Fruit fly (Drosophila melanogaster) whole organism, embryonic: ENCODE measurements around the gene Lamtor1.

Source experiments
- Bteb2 ChIP-seq: fragments of 200-800 bp; sonication (Bioruptor generic); optimal IDR thresholded peaks from 2 replicates; lab custom pipeline; 2016; ENCODE audit warnings: missing biosample characterization, missing genetic modification characterization
- CG10321 ChIP-seq: fragments of 200-800 bp; sonication (Bioruptor generic); IDR thresholded peaks from 2 replicates; pipeline ENCODE4 v1.3.6; 2022; ENCODE audit warnings: missing biosample characterization, missing genetic modification characterization
- CG12104 ChIP-seq: fragments of 200-800 bp; sonication (Bioruptor generic); optimal IDR thresholded peaks from 3 replicates; lab custom pipeline; 2016; ENCODE audit warnings: missing biosample characterization, missing genetic modification characterization
- CG12659 ChIP-seq: fragments of 200-800 bp; sonication (Bioruptor generic); optimal IDR thresholded peaks from 3 replicates; lab custom pipeline; 2017; ENCODE audit warnings: mild to moderate bottlenecking, missing biosample characterization, missing genetic modification reagents, missing genetic modification characterization
- CG15269 ChIP-seq: fragments of 200-800 bp; sonication (Bioruptor generic); optimal IDR thresholded peaks from 2 replicates; lab custom pipeline; 2018; ENCODE audit warnings: missing biosample characterization, mild to moderate bottlenecking, missing genetic modification characterization, moderate library complexity
- CG17359 ChIP-seq: fragments of 200-800 bp; sonication (Bioruptor generic); optimal IDR thresholded peaks from 3 replicates; lab custom pipeline; 2018; ENCODE audit warnings: missing biosample characterization, mild to moderate bottlenecking, missing genetic modification characterization, moderate library complexity
- CG18599 ChIP-seq: fragments of 200-800 bp; sonication (Bioruptor generic); optimal IDR thresholded peaks from 3 replicates; lab custom pipeline; 2017; ENCODE audit warnings: missing biosample characterization, missing genetic modification characterization, mild to moderate bottlenecking, moderate library complexity, missing genetic modification reagents
- CG2116 ChIP-seq: fragments of 200-800 bp; sonication (Bioruptor generic); optimal IDR thresholded peaks from 3 replicates; lab custom pipeline; 2018; ENCODE audit warnings: missing biosample characterization, mild to moderate bottlenecking, missing genetic modification characterization
- CG31224 ChIP-seq: fragments of 200-800 bp; sonication (Bioruptor generic); IDR thresholded peaks from 2 replicates; pipeline ENCODE4 v1.3.6; 2022; ENCODE audit warnings: missing biosample characterization, missing genetic modification characterization
- CG4360 ChIP-seq: fragments of 200-800 bp; sonication (Bioruptor generic); IDR thresholded peaks from 2 replicates; pipeline ENCODE4 v1.3.6; 2022; ENCODE audit warnings: missing biosample characterization, missing genetic modification characterization
- CG4424 ChIP-seq: fragments of 200-800 bp; sonication (Bioruptor generic); optimal IDR thresholded peaks from 3 replicates; lab custom pipeline; 2016; ENCODE audit warnings: missing biosample characterization, missing genetic modification characterization
- CG5180 ChIP-seq: fragments of 200-800 bp; sonication (Bioruptor generic); optimal IDR thresholded peaks from 3 replicates; lab custom pipeline; 2017; ENCODE audit warnings: missing biosample characterization, missing genetic modification characterization, mild to moderate bottlenecking, moderate library complexity, missing genetic modification reagents
- CG9215 ChIP-seq: fragments of 200-800 bp; sonication (Bioruptor generic); IDR thresholded peaks from 2 replicates; pipeline ENCODE4 v1.3.6; 2022; ENCODE audit warnings: missing biosample characterization, missing genetic modification characterization
- CG9797 ChIP-seq: fragments of 200-800 bp; sonication (Bioruptor generic); optimal IDR thresholded peaks from 3 replicates; lab custom pipeline; 2018; ENCODE audit warnings: missing biosample characterization, mild to moderate bottlenecking, missing genetic modification characterization
- D ChIP-seq, 2 experiments: fragments of 200-800 bp in 1 of 2; fragments of >200 bp in 1 of 2; sonication (Bioruptor generic) in 1 of 2; optimal IDR thresholded peaks; 2 replicates in 1 of 2; 3 replicates in 1 of 2; lab custom pipeline; 2017; ENCODE audit warnings: mild to moderate bottlenecking in 1 of 2, missing biosample characterization in 1 of 2, missing genetic modification characterization in 1 of 2, missing genetic modification reagents in 1 of 2
- Dfd ChIP-seq, 2 experiments: fragments of >200 bp; optimal IDR thresholded peaks; 2 replicates each; lab custom pipeline; 2017; ENCODE audit warnings: missing biosample characterization in 2 of 2, missing genetic modification characterization in 2 of 2
- Dll ChIP-seq: fragments of 200-800 bp; sonication (Bioruptor generic); IDR thresholded peaks from 4 replicates; pipeline ENCODE4 v1.3.6; 2022; ENCODE audit warnings: missing biosample characterization, missing genetic modification characterization; ENCODE audit not compliant: partially characterized antibody
- Doc2 ChIP-seq: fragments of 200-800 bp; sonication (Bioruptor generic); IDR thresholded peaks from 2 replicates; pipeline ENCODE4 v1.3.6; 2022; ENCODE audit warnings: missing biosample characterization, missing genetic modification characterization
- Dp ChIP-seq: fragments of 200-800 bp; sonication (Bioruptor generic); optimal IDR thresholded peaks from 2 replicates; lab custom pipeline; 2018; ENCODE audit warnings: missing biosample characterization, mild to moderate bottlenecking, missing genetic modification characterization, moderate library complexity
- Ets65A ChIP-seq: fragments of 200-800 bp; sonication (Bioruptor generic); peaks from one replicate; lab custom pipeline; 2016; ENCODE audit warnings: missing biosample characterization, missing genetic modification characterization
- Ets97D ChIP-seq: fragments of 200-800 bp; sonication (Bioruptor generic); optimal IDR thresholded peaks from 3 replicates; lab custom pipeline; 2016; ENCODE audit warnings: missing biosample characterization, missing genetic modification characterization
- HLH4C ChIP-seq: fragments of 200-800 bp; sonication (Bioruptor generic); IDR thresholded peaks from 3 replicates; pipeline ENCODE4 v1.3.6; 2022; ENCODE audit warnings: missing biosample characterization, missing genetic modification characterization; ENCODE audit not compliant: partially characterized antibody
- HLH54F ChIP-seq: fragments of 200-800 bp; sonication (Bioruptor generic); optimal IDR thresholded peaks from 3 replicates; lab custom pipeline; 2016; ENCODE audit warnings: missing biosample characterization, missing genetic modification characterization
- Hmr ChIP-seq: fragments of 200-800 bp; sonication (Bioruptor generic); optimal IDR thresholded peaks from 3 replicates; lab custom pipeline; 2017; ENCODE audit warnings: mild to moderate bottlenecking, missing biosample characterization, missing genetic modification reagents, missing genetic modification characterization
- MBD-R2 ChIP-seq: fragments of 200-800 bp; sonication (Bioruptor generic); IDR thresholded peaks from 2 replicates; pipeline ENCODE4 v1.3.6; 2022; ENCODE audit warnings: missing biosample characterization, missing genetic modification characterization
- Optix ChIP-seq: fragments of 200-800 bp; sonication (Bioruptor generic); IDR thresholded peaks from 3 replicates; pipeline ENCODE4 v1.3.6; 2022; ENCODE audit warnings: missing biosample characterization, missing genetic modification characterization
- Poxn ChIP-seq: fragments of 200-800 bp; sonication (Bioruptor generic); IDR thresholded peaks from 2 replicates; pipeline ENCODE4 v1.3.6; 2022; ENCODE audit warnings: missing biosample characterization, missing genetic modification characterization
- Ssrp ChIP-seq: fragments of 200-800 bp; sonication (Bioruptor generic); optimal IDR thresholded peaks from 2 replicates; lab custom pipeline; 2018; ENCODE audit warnings: missing biosample characterization, mild to moderate bottlenecking, missing genetic modification characterization, moderate library complexity
- Taf1 ChIP-seq: fragments of 200-800 bp; sonication (Bioruptor generic); IDR thresholded peaks from 2 replicates; pipeline ENCODE4 v1.3.6; 2022; ENCODE audit warnings: missing biosample characterization, missing genetic modification characterization
- Vsx1 ChIP-seq: fragments of 200-800 bp; sonication (Bioruptor generic); optimal IDR thresholded peaks from 2 replicates; lab custom pipeline; 2017; ENCODE audit warnings: missing biosample characterization, mild to moderate bottlenecking, missing genetic modification characterization, missing genetic modification reagents
- Xbp1 ChIP-seq: fragments of 200-800 bp; sonication (Bioruptor generic); optimal IDR thresholded peaks from 3 replicates; lab custom pipeline; 2016; ENCODE audit warnings: missing biosample characterization, mild to moderate bottlenecking, missing genetic modification characterization
- YL-1 ChIP-seq: fragments of 200-800 bp; sonication (Bioruptor generic); optimal IDR thresholded peaks from 3 replicates; lab custom pipeline; 2017; ENCODE audit warnings: missing biosample characterization, mild to moderate bottlenecking, missing genetic modification characterization
- dan ChIP-seq: fragments of 200-800 bp; sonication (Bioruptor generic); IDR thresholded peaks from 2 replicates; pipeline ENCODE4 v1.3.6; 2022; ENCODE audit warnings: missing biosample characterization, missing genetic modification characterization
- disco-r ChIP-seq: fragments of 200-800 bp; sonication (Bioruptor generic); optimal IDR thresholded peaks from 2 replicates; lab custom pipeline; 2016; ENCODE audit warnings: missing biosample characterization, missing genetic modification characterization
- dmrt99B ChIP-seq: fragments of 200-800 bp; sonication (Bioruptor generic); optimal IDR thresholded peaks from 2 replicates; lab custom pipeline; 2018; ENCODE audit warnings: missing biosample characterization, mild to moderate bottlenecking, missing genetic modification characterization, moderate library complexity
- gro ChIP-seq: fragments of 200-800 bp; sonication (Bioruptor generic); optimal IDR thresholded peaks from 2 replicates; lab custom pipeline; 2016; ENCODE audit warnings: missing biosample characterization, missing genetic modification characterization
- inv ChIP-seq: fragments of 200-800 bp; sonication (Bioruptor generic); IDR thresholded peaks from 2 replicates; pipeline ENCODE4 v1.3.6; 2022; ENCODE audit warnings: missing biosample characterization, missing genetic modification characterization; ENCODE audit not compliant: partially characterized antibody
- jumu ChIP-seq: fragments of 200-800 bp; sonication (Bioruptor generic); optimal IDR thresholded peaks from 3 replicates; lab custom pipeline; 2016; ENCODE audit warnings: missing biosample characterization, missing genetic modification characterization
- nerfin-2 ChIP-seq: fragments of 200-800 bp; sonication (Bioruptor generic); IDR thresholded peaks from 2 replicates; pipeline ENCODE4 v1.3.6; 2022; ENCODE audit warnings: missing biosample characterization, missing genetic modification characterization; ENCODE audit not compliant: partially characterized antibody
- nmo ChIP-seq: fragments of 200-800 bp; sonication (Bioruptor generic); optimal IDR thresholded peaks from 2 replicates; lab custom pipeline; 2018; ENCODE audit warnings: missing biosample characterization, mild to moderate bottlenecking, missing genetic modification characterization, moderate library complexity
- otp ChIP-seq: fragments of 200-800 bp; sonication (Bioruptor generic); IDR thresholded peaks from 3 replicates; pipeline ENCODE4, ENCODE4 v1.3.6; 2022; ENCODE audit warnings: missing biosample characterization, missing genetic modification characterization
- pb ChIP-seq: fragments of 200-800 bp; sonication (Bioruptor generic); optimal IDR thresholded peaks from 3 replicates; lab custom pipeline; 2016; ENCODE audit warnings: missing biosample characterization, missing genetic modification characterization
- pnt ChIP-seq: fragments of 200-800 bp; sonication (Bioruptor generic); optimal IDR thresholded peaks from 3 replicates; lab custom pipeline; 2016; ENCODE audit warnings: missing biosample characterization, missing genetic modification characterization
- pum ChIP-seq: fragments of 200-800 bp; sonication (Bioruptor generic); optimal IDR thresholded peaks from 2 replicates; lab custom pipeline; 2016; ENCODE audit warnings: missing biosample characterization, missing genetic modification characterization
- sens ChIP-seq: fragments of 200-800 bp; sonication (Bioruptor generic); peaks from one replicate; lab custom pipeline; 2016; ENCODE audit warnings: missing biosample characterization, missing genetic modification characterization
- slbo ChIP-seq: fragments of 200-800 bp; sonication (Bioruptor generic); IDR thresholded peaks from 2 replicates; pipeline ENCODE4 v1.3.6; 2022; ENCODE audit warnings: missing biosample characterization, missing genetic modification characterization
- sob ChIP-seq: fragments of 200-800 bp; sonication (Bioruptor generic); IDR thresholded peaks from 2 replicates; pipeline ENCODE4 v1.3.6; 2022; ENCODE audit warnings: missing biosample characterization, missing genetic modification characterization
- ssp ChIP-seq: fragments of 200-800 bp; sonication (Bioruptor generic); IDR thresholded peaks from 2 replicates; pipeline ENCODE4 v1.3.6; 2022; ENCODE audit warnings: missing biosample characterization, missing genetic modification characterization
- trem ChIP-seq: fragments of 200-800 bp; optimal IDR thresholded peaks from 3 replicates; lab custom pipeline; 2019; ENCODE audit warnings: missing biosample characterization, mild to moderate bottlenecking, missing genetic modification characterization, moderate library complexity
- trh ChIP-seq: fragments of 200-800 bp; sonication (Bioruptor generic); optimal IDR thresholded peaks from 2 replicates; lab custom pipeline; 2016; ENCODE audit warnings: missing biosample characterization, missing genetic modification characterization
- tx ChIP-seq: fragments of 200-800 bp; sonication (Bioruptor generic); optimal IDR thresholded peaks from 2 replicates; lab custom pipeline; 2016; ENCODE audit warnings: missing biosample characterization, missing genetic modification characterization

The Lamtor1 gene

DNA sequence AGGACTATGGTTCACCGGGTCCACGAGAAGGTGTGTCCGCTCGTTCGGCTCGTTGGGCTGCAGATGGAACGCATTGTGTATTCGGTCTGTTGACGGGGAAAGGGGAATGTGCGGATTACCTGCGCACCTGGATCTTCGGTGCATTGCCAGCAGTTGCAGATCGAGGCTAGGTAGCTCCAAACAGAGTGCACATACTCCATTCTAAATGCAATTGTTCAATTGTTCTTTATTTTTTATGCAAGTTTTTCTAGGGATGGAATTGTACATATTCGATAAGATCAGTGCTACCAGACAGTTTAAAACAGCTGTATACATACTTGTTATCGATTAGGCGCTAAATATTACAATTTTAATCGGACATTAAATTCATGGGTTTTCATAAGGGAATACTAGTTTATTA, at the start of gene Lamtor1 (continued):
- TF ChIP-seq Dll (GFP tag; lab: Robert Waterston, UW) (0 out of 4 replicates have a peak, but pooled peaks have one; percentile 23), Dfd (GFP tag; optimal IDR thresholded peaks at IDR 0.05; lab: Kevin White, UChicago) (no peak), Taf1 (GFP tag; lab: Robert Waterston, UW) (no peak), D (optimal IDR thresholded peaks at IDR 0.05; lab: Kevin White, UChicago) (peak; percentile 73), D (GFP tag; optimal IDR thresholded peaks at IDR 0.05; lab: Kevin White, UChicago) (no peak), inv (GFP tag; lab: Robert Waterston, UW) (no peak), CG2116 (GFP tag; lab: Kevin White, UChicago) (peak; percentile 53), CG9797 (GFP tag; lab: Kevin White, UChicago) (no peak), CG12659 (no peak), gro (GFP tag; lab: Kevin White, UChicago) (no peak), Dp (GFP tag; lab: Kevin White, UChicago) (peak; percentile 94), CG5180 (GFP tag; lab: Kevin White, UChicago) (no peak), dan (no peak), CG12104 (GFP tag; lab: Kevin White, UChicago) (no peak), CG17359 (tag; lab: Kevin White, UChicago) (no peak), otp (no peak), MBD-R2 (GFP tag; lab: Robert Waterston, UW) (peak; percentile 71), sob (no peak), slbo (GFP tag; lab: Robert Waterston, UW) (no peak), Optix (GFP tag; lab: Robert Waterston, UW) (no peak), CG9215 (GFP tag; lab: Robert Waterston, UW) (no peak), Xbp1 (GFP tag; lab: Kevin White, UChicago) (no peak), pb (GFP tag; lab: Kevin White, UChicago) (no peak), HLH54F (GFP tag; lab: Kevin White, UChicago) (no peak), HLH4C (GFP tag; lab: Robert Waterston, UW) (peak; percentile 52; the same call in 2 of the 3 replicates), dmrt99B (tag; lab: Kevin White, UChicago) (no peak), disco-r (GFP tag; lab: Kevin White, UChicago) (no peak), Doc2 (GFP tag; lab: Robert Waterston, UW) (no peak), Ets97D (GFP tag; lab: Kevin White, UChicago) (no peak), YL-1 (GFP tag; lab: Kevin White, UChicago) (peak; percentile 13), Poxn (GFP tag; lab: Robert Waterston, UW) (no peak), CG10321 (GFP tag; lab: Robert Waterston, UW) (no peak)

dm6 chr3L:20062546-20062945, 33.7 kb upstream of the Lamtor1 start:
- peak; percentile 34 for TF ChIP-seq CG15269 (tag; lab: Kevin White, UChicago)
- peak; percentile 24 for TF ChIP-seq Ets65A (GFP tag; lab: Kevin White, UChicago)
- no peak for TF ChIP-seq trh (GFP tag; lab: Kevin White, UChicago)
- TF ChIP-seq nerfin-2 (GFP tag; lab: Robert Waterston, UW): no peak
- no peak for TF ChIP-seq trem (tag; lab: Kevin White, UChicago)
- TF ChIP-seq pum (GFP tag; lab: Kevin White, UChicago): no peak
- TF ChIP-seq CG12659: peak; percentile 2
- no peak for TF ChIP-seq pb (GFP tag; lab: Kevin White, UChicago)
- TF ChIP-seq jumu (GFP tag; lab: Kevin White, UChicago): no peak
- TF ChIP-seq Vsx1 (GFP tag; lab: Kevin White, UChicago): no peak
- no peak for TF ChIP-seq CG12104 (GFP tag; lab: Kevin White, UChicago)
- no peak for TF ChIP-seq CG4424 (GFP tag; lab: Kevin White, UChicago)
- TF ChIP-seq Ssrp (tag; lab: Kevin White, UChicago): no peak
- no peak for TF ChIP-seq ssp (GFP tag; lab: Robert Waterston, UW)
- TF ChIP-seq CG31224 (GFP tag; lab: Robert Waterston, UW): no peak
- TF ChIP-seq sens: peak; percentile 57
- peak; percentile 55 for TF ChIP-seq Hmr
- TF ChIP-seq CG4360 (GFP tag; lab: Robert Waterston, UW): no peak
- TF ChIP-seq pnt (GFP tag; lab: Kevin White, UChicago): no peak
- TF ChIP-seq nmo: no peak
- no peak for TF ChIP-seq tx (GFP tag; lab: Kevin White, UChicago)
- peak; percentile 76 for TF ChIP-seq CG18599
- no peak for TF ChIP-seq Bteb2 (GFP tag; lab: Kevin White, UChicago)
